Worm (Caenorhabditis elegans) whole organism, L2 larva: ENCODE data around the gene pnn-1.

Experiments used
- ZK546.5 ChIP-seq: sonication (generic microtip); optimal IDR thresholded peaks from 2 replicates; lab custom pipeline; 2017; ENCODE audit warnings: missing biosample characterization, missing genetic modification characterization
- aly-2 ChIP-seq: fragments of 150-350 bp; optimal IDR thresholded peaks from 2 replicates; lab custom pipeline; 2014; ENCODE audit warnings: missing biosample characterization, missing genetic modification characterization
- lin-11 ChIP-seq: fragments of 150-350 bp; sonication (generic microtip); optimal IDR thresholded peaks from 2 replicates; lab custom pipeline; 2014; ENCODE audit warnings: missing biosample characterization, missing genetic modification characterization, inconsistent platforms, mixed read lengths
- lsy-2 ChIP-seq, 2 experiments: fragments of 150-350 bp in 1 of 2; sonication (generic microtip) in 1 of 2; optimal IDR thresholded peaks; 2 replicates each; lab custom pipeline; 2014 to 2017; ENCODE audit warnings: missing biosample characterization in 2 of 2, missing genetic modification characterization in 2 of 2
- skn-1 ChIP-seq: sonication (generic microtip); optimal IDR thresholded peaks from 2 replicates; lab custom pipeline; 2017; ENCODE audit warnings: missing biosample characterization, missing genetic modification characterization
- unc-62 ChIP-seq: fragments of 150-350 bp; optimal IDR thresholded peaks from 2 replicates; lab custom pipeline; 2014; ENCODE audit warnings: missing biosample characterization, missing genetic modification reagents, missing genetic modification characterization
- zag-1 ChIP-seq: fragments of 150-350 bp; optimal IDR thresholded peaks from 2 replicates; lab custom pipeline; 2014; ENCODE audit warnings: missing biosample characterization, missing genetic modification characterization
- ztf-1 ChIP-seq: fragments of 200-800 bp; sonication (Bioruptor generic); conservative IDR thresholded peaks from 2 replicates; pipeline ENCODE4 v1.3.6; 2022; ENCODE audit warnings: missing genetic modification characterization, missing compliant biosample characterization
- ztf-11 ChIP-seq: sonication (generic microtip); optimal IDR thresholded peaks from 2 replicates; lab custom pipeline; 2017; ENCODE audit warnings: missing biosample characterization, missing genetic modification characterization

ce11 chrV:13004374-13004773 is 33.5 kb downstream of the pnn-1 start:
- TF ChIP-seq skn-1 (no peak), ztf-1 (no peak), lsy-2 (tag; optimal IDR thresholded peaks at IDR 0.05; lab: Kevin White, UChicago) (no peak), aly-2 (no peak), ZK546.5 (tag; lab: Kevin White, UChicago) (no peak), lin-11 (tag; lab: Kevin White, UChicago) (no peak), unc-62 (GFP tag; lab: Kevin White, UChicago) (no peak), zag-1 (no peak), ztf-11 (no peak)
